Worm (Caenorhabditis elegans) whole organism, midembryonic: Measurements from ENCODE around the gene ugt-9.

ENCODE experiments used
- T22C8.4 ChIP-seq: fragments of 200-800 bp; sonication (Bioruptor generic); IDR thresholded peaks from 2 replicates; pipeline ENCODE4 v1.3.6; 2022; ENCODE audit warnings: missing genetic modification characterization, missing compliant biosample characterization
- flt-1 ChIP-seq: fragments of 200-800 bp; sonication (Bioruptor generic); IDR thresholded peaks from 2 replicates; pipeline ENCODE4 v1.3.6; 2022; ENCODE audit warnings: missing genetic modification characterization, missing compliant biosample characterization
- ref-1 ChIP-seq: fragments of 200-800 bp; sonication (Bioruptor generic); conservative IDR thresholded peaks from 2 replicates; pipeline ENCODE4 v1.3.6; 2022; ENCODE audit warnings: missing genetic modification reagents, missing genetic modification characterization, missing compliant biosample characterization
- tab-1 ChIP-seq: fragments of 200-800 bp; sonication (Bioruptor generic); IDR thresholded peaks from 2 replicates; pipeline ENCODE4 v1.3.6; 2022; ENCODE audit warnings: missing genetic modification characterization, missing compliant biosample characterization
- ztf-23 ChIP-seq: fragments of 200-800 bp; sonication (Bioruptor generic); IDR thresholded peaks from 2 replicates; pipeline ENCODE4 v1.3.6; 2022; ENCODE audit warnings: missing genetic modification reagents, missing genetic modification characterization, missing compliant biosample characterization
- ztf-29 ChIP-seq: fragments of 200-800 bp; sonication (Bioruptor generic); IDR thresholded peaks from 2 replicates; pipeline ENCODE4 v1.3.6; 2022; ENCODE audit warnings: missing genetic modification reagents, missing genetic modification characterization, missing compliant biosample characterization

DNA sequence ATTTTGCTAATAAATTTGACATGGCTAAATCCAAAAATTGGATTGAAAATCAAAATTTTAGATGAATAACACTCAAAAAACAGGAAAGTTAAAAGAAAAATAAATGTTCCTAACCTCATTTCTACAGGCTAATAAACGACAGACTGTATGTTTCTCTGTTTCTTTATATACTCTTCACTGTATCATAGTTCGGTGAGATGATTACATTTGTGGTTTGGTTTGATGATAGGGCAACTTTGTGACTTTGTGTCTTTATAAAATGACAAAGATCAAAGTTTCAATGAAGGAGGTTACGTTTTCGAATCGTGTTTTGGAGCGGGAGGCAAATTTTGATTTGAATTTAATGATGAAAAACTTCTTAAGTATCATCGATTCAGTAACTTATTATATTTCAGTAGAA, 6.4 kb upstream of the ugt-9 start, which contains the start of gene ugt-12:
- TF ChIP-seq flt-1 (GFP tag; lab: Robert Waterston, UW), result no peak
- no peak for TF ChIP-seq ztf-23 (GFP tag; lab: Robert Waterston, UW)
- no peak for TF ChIP-seq ztf-29 (GFP tag; lab: Robert Waterston, UW)
- TF ChIP-seq ref-1 (GFP tag; lab: Robert Waterston, UW), result no peak
- no peak for TF ChIP-seq T22C8.4 (GFP tag; lab: Robert Waterston, UW)
- TF ChIP-seq tab-1, result no peak
